Worm (Caenorhabditis elegans) whole organism, L1 larva: ENCODE results near the gene fig-1.

Experiments
- F16B12.6 ChIP-seq: fragments of 150-350 bp; optimal IDR thresholded peaks from 2 replicates; lab custom pipeline; 2014; ENCODE audit warnings: missing biosample characterization, missing genetic modification characterization
- alr-1 ChIP-seq: fragments of 200-800 bp; sonication (Bioruptor generic); optimal IDR thresholded peaks from 2 replicates; lab custom pipeline; 2018; ENCODE audit warnings: borderline replicate concordance, mild to moderate bottlenecking, missing genetic modification characterization, missing compliant biosample characterization
- aly-2 ChIP-seq: fragments of 150-350 bp; optimal IDR thresholded peaks from 2 replicates; lab custom pipeline; 2014; ENCODE audit warnings: missing biosample characterization, missing genetic modification characterization
- ceh-63 ChIP-seq: fragments of 200-800 bp; sonication (Bioruptor generic); optimal IDR thresholded peaks from 2 replicates; lab custom pipeline; 2018; ENCODE audit warnings: mild to moderate bottlenecking, missing genetic modification characterization, missing compliant biosample characterization
- ceh-8 ChIP-seq: fragments of 200-800 bp; sonication (Bioruptor generic); optimal IDR thresholded peaks from 2 replicates; lab custom pipeline; 2018; ENCODE audit warnings: mild to moderate bottlenecking, missing genetic modification characterization, moderate library complexity, missing compliant biosample characterization
- ceh-82 ChIP-seq, 3 experiments: fragments of 150-350 bp in 1 of 3; sonication (generic microtip) in 2 of 3; optimal IDR thresholded peaks; 2 replicates each; lab custom pipeline; 2014 to 2017; ENCODE audit warnings: missing biosample characterization in 3 of 3, missing genetic modification characterization in 3 of 3
- ces-1 ChIP-seq: fragments of 150-350 bp; optimal IDR thresholded peaks from 2 replicates; lab custom pipeline; 2014; ENCODE audit warnings: missing biosample characterization, missing genetic modification reagents, missing genetic modification characterization
- dsc-1 ChIP-seq: sonication (generic microtip); optimal IDR thresholded peaks from 2 replicates; lab custom pipeline; 2016; ENCODE audit warnings: mild to moderate bottlenecking, missing genetic modification characterization, missing compliant biosample characterization
- efl-1 ChIP-seq, 4 experiments: fragments of 150-350 bp; optimal IDR thresholded peaks in 3 of 4; peaks in 1 of 4; 1 replicate in 1 of 4; 2 replicates in 3 of 4; lab custom pipeline; 2014; ENCODE audit warnings: missing biosample characterization in 2 of 4, missing genetic modification characterization in 2 of 4, missing genetic modification reagents in 2 of 4
- egl-13 ChIP-seq: sonication (generic microtip); optimal IDR thresholded peaks from 2 replicates; lab custom pipeline; 2016; ENCODE audit warnings: missing genotype, missing genetic modification reagents, missing genetic modification characterization, missing compliant biosample characterization
- elt-3 ChIP-seq, 6 experiments: fragments of 150-350 bp in 1 of 6; sonication (generic microtip); optimal IDR thresholded peaks; 2 replicates each; lab custom pipeline; 2017 to 2018; ENCODE audit warnings: missing biosample characterization in 6 of 6, missing genetic modification characterization in 6 of 6, inconsistent platforms in 1 of 6
- fkh-8 ChIP-seq: sonication (generic microtip); optimal IDR thresholded peaks from 2 replicates; lab custom pipeline; 2016; ENCODE audit warnings: mild to moderate bottlenecking, missing genetic modification characterization, missing compliant biosample characterization
- fos-1 ChIP-seq: fragments of 150-350 bp; optimal IDR thresholded peaks from 2 replicates; lab custom pipeline; 2014; ENCODE audit warnings: missing biosample characterization, missing genetic modification characterization
- grh-1 ChIP-seq: fragments of 200-800 bp; sonication (Bioruptor generic); IDR thresholded peaks from 2 replicates; pipeline ENCODE4 v1.3.6; 2022; ENCODE audit warnings: missing genetic modification reagents, missing genetic modification characterization, missing compliant biosample characterization
- hlh-4 ChIP-seq: sonication (generic microtip); optimal IDR thresholded peaks from 2 replicates; lab custom pipeline; 2016; ENCODE audit warnings: mild to moderate bottlenecking, missing genetic modification characterization, missing compliant biosample characterization
- lin-13 ChIP-seq: fragments of 150-350 bp; optimal IDR thresholded peaks from 2 replicates; lab custom pipeline; 2014; ENCODE audit warnings: missing biosample characterization, missing genetic modification reagents, missing genetic modification characterization
- lin-14 ChIP-seq: fragments of 200-800 bp; sonication (Bioruptor generic); optimal IDR thresholded peaks from 2 replicates; lab custom pipeline; 2018; ENCODE audit warnings: mild to moderate bottlenecking, missing genetic modification characterization, moderate library complexity, missing compliant biosample characterization
- mef-2 ChIP-seq: fragments of 150-350 bp; optimal IDR thresholded peaks from 2 replicates; lab custom pipeline; 2014; ENCODE audit warnings: missing biosample characterization, missing genetic modification characterization
- nhr-19 ChIP-seq: fragments of 200-800 bp; sonication (Bioruptor generic); conservative IDR thresholded peaks from 2 replicates; pipeline ENCODE4 v1.3.6; 2022; ENCODE audit warnings: missing genetic modification characterization, missing compliant biosample characterization
- nhr-20 ChIP-seq: sonication (generic microtip); optimal IDR thresholded peaks from 2 replicates; lab custom pipeline; 2016; ENCODE audit warnings: mild to moderate bottlenecking, missing genetic modification characterization, missing compliant biosample characterization
- nhr-237 ChIP-seq: fragments of 150-350 bp; optimal IDR thresholded peaks from 2 replicates; lab custom pipeline; 2014; ENCODE audit warnings: missing biosample characterization, missing genetic modification characterization
- nhr-47 ChIP-seq: sonication (generic microtip); optimal IDR thresholded peaks from 2 replicates; lab custom pipeline; 2016; ENCODE audit warnings: mild to moderate bottlenecking, missing genetic modification characterization, moderate library complexity, missing compliant biosample characterization
- nhr-71 ChIP-seq: sonication (generic microtip); optimal IDR thresholded peaks from 2 replicates; lab custom pipeline; 2016; ENCODE audit warnings: mild to moderate bottlenecking, missing genetic modification characterization, moderate library complexity, missing compliant biosample characterization
- nhr-85 ChIP-seq: sonication (generic microtip); peaks from one replicate; lab custom pipeline; 2016; ENCODE audit warnings: missing genetic modification characterization, inconsistent platforms, missing compliant biosample characterization
- pag-3 ChIP-seq: sonication (generic microtip); optimal IDR thresholded peaks from 2 replicates; lab custom pipeline; 2017; ENCODE audit warnings: missing genetic modification characterization, mild to moderate bottlenecking, missing compliant biosample characterization, antibody characterized with exemption, borderline replicate concordance; ENCODE audit not compliant: insufficient read depth
- snpc-4 ChIP-seq: fragments of 150-350 bp; optimal IDR thresholded peaks from 2 replicates; lab custom pipeline; 2014; ENCODE audit warnings: missing biosample characterization, missing genetic modification characterization
- sox-4 ChIP-seq: sonication (generic microtip); optimal IDR thresholded peaks from 2 replicates; lab custom pipeline; 2016; ENCODE audit warnings: missing genetic modification characterization, missing compliant biosample characterization
- tbx-2 ChIP-seq: sonication (generic microtip); optimal IDR thresholded peaks from 2 replicates; lab custom pipeline; 2016; ENCODE audit warnings: missing genetic modification characterization, missing compliant biosample characterization
- unc-130 ChIP-seq: fragments of 150-350 bp; optimal IDR thresholded peaks from 2 replicates; lab custom pipeline; 2017; ENCODE audit warnings: missing biosample characterization, missing genetic modification characterization, inconsistent platforms
- unc-30 ChIP-seq: sonication (generic microtip); optimal IDR thresholded peaks from 2 replicates; lab custom pipeline; 2017; ENCODE audit warnings: missing biosample characterization, missing genetic modification characterization
- unc-86 ChIP-seq: sonication (generic microtip); optimal IDR thresholded peaks from 2 replicates; lab custom pipeline; 2016; ENCODE audit warnings: missing genetic modification characterization, missing compliant biosample characterization
- unc-98 ChIP-seq: fragments of 200-800 bp; sonication (Bioruptor generic); IDR thresholded peaks from 2 replicates; pipeline ENCODE4 v1.3.6; 2022; ENCODE audit warnings: missing genetic modification characterization, missing compliant biosample characterization
- zag-1 ChIP-seq: fragments of 150-350 bp; optimal IDR thresholded peaks from 2 replicates; lab custom pipeline; 2014; ENCODE audit warnings: missing biosample characterization, missing genetic modification characterization
- zip-4 ChIP-seq: fragments of 200-800 bp; sonication (Bioruptor generic); optimal IDR thresholded peaks from 2 replicates; lab custom pipeline; 2018; ENCODE audit warnings: mild to moderate bottlenecking, missing genetic modification characterization, moderate library complexity, missing compliant biosample characterization
- ztf-11 ChIP-seq, 2 experiments: sonication (generic microtip); optimal IDR thresholded peaks; 2 replicates each; lab custom pipeline; 2016 to 2017; ENCODE audit warnings: missing genetic modification characterization in 2 of 2, missing biosample characterization in 1 of 2, missing compliant biosample characterization in 1 of 2
- ztf-4 ChIP-seq: fragments of 150-350 bp; optimal IDR thresholded peaks from 2 replicates; lab custom pipeline; 2014; ENCODE audit warnings: missing biosample characterization, missing genetic modification characterization

The fig-1 gene

DNA sequence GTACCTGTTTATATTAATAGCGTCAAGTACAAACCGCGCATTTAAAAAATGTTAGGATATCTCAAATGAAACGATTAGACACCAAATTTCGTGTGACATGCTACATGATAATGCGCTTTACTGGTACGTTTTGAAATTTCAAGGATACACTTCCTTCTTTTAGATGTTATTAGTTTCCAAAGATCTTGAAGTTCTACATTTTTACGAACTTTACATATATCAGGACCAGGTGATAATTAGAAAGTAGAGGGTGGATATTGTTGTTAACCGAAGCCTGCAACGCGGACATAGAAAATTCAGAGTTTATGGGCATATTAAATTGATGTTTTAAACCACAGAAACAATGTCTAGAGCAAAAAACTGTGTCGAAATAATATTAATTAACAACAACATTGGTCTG lies 32.2 kb upstream of the fig-1 start:
- TF ChIP-seq zag-1 (tag; lab: Kevin White, UChicago) (no peak), aly-2 (tag; lab: Kevin White, UChicago) (no peak), fos-1 (tag; lab: Kevin White, UChicago) (no peak), elt-3 (tag; optimal IDR thresholded peaks at IDR 0.05; lab: Kevin White, UChicago) (no peak), unc-86 (no peak), unc-130 (tag; lab: Kevin White, UChicago) (no peak), ztf-11 (tag; optimal IDR thresholded peaks at IDR 0.05; lab: Kevin White, UChicago) (no peak), nhr-237 (tag; lab: Kevin White, UChicago) (no peak), alr-1 (tag; lab: Kevin White, UChicago) (no peak), dsc-1 (tag; lab: Kevin White, UChicago) (no peak), efl-1 (optimal IDR thresholded peaks at IDR 0.05; lab: Kevin White, UChicago) (no peak), efl-1 (GFP tag; optimal IDR thresholded peaks at IDR 0.05 in 1 of 2; lab: Kevin White, UChicago) (no peak), ceh-63 (GFP tag; lab: Kevin White, UChicago) (no peak), mef-2 (tag; lab: Kevin White, UChicago) (no peak), nhr-85 (tag; lab: Kevin White, UChicago) (no peak), ztf-4 (tag; lab: Kevin White, UChicago) (no peak), hlh-4 (tag; lab: Kevin White, UChicago) (no peak), ces-1 (GFP tag; lab: Kevin White, UChicago) (no peak), ceh-82 (tag; optimal IDR thresholded peaks at IDR 0.05; lab: Kevin White, UChicago) (no peak), unc-30 (no peak), tbx-2 (no peak)

DNA sequence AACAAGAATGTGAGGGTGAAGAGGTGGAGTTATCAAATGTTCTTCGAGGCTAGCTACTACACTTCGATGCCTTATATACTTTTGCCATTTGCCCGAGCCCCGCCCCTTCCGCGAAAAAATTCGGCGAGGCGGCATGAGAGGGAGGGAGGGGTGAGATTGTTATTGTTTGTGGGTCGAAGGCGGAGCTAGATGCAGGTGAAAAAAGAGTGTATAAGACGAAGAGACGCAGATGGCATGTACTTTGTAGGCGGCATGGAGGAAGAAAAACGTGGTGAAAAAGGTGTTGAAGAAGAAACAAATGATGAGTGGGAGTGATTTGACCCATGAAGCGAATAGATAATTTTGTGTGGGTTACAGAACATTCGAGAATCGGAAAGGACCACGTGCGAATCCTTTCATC lies 31.4 kb upstream of the fig-1 start, which contains the start of gene C13G3.1:
Gene C13G3.1, minus strand, starts transcription at position 47 of the 400 bp plus-strand sequence.
- TF ChIP-seq fos-1 (tag; lab: Kevin White, UChicago): no peak
- TF ChIP-seq grh-1 (GFP tag; lab: Robert Waterston, UW): no peak
- TF ChIP-seq lin-13: no peak
- no peak for TF ChIP-seq zip-4 (GFP tag; lab: Kevin White, UChicago)
- TF ChIP-seq dsc-1 (tag; lab: Kevin White, UChicago): no peak
- TF ChIP-seq nhr-85 (tag; lab: Kevin White, UChicago): peak; percentile 68
- no peak for TF ChIP-seq snpc-4 (tag; lab: Kevin White, UChicago)
- no peak for TF ChIP-seq ceh-8 (GFP tag; lab: Kevin White, UChicago)
- TF ChIP-seq nhr-20 (tag; lab: Kevin White, UChicago): peak; percentile 14
- no peak for TF ChIP-seq efl-1 (optimal IDR thresholded peaks at IDR 0.05; lab: Kevin White, UChicago)
- peak in 1 of 2 experiments; percentile 24 for TF ChIP-seq efl-1 (GFP tag; optimal IDR thresholded peaks at IDR 0.05 in 1 of 2; lab: Kevin White, UChicago)
- TF ChIP-seq ceh-63 (GFP tag; lab: Kevin White, UChicago): no peak
- TF ChIP-seq hlh-4 (tag; lab: Kevin White, UChicago): no peak
- no peak for TF ChIP-seq sox-4 (tag; lab: Kevin White, UChicago)
- peak; percentile 35 for TF ChIP-seq nhr-71 (tag; lab: Kevin White, UChicago)
- TF ChIP-seq F16B12.6 (tag; lab: Kevin White, UChicago): no peak
- TF ChIP-seq nhr-47 (tag; lab: Kevin White, UChicago): peak; percentile 38
- TF ChIP-seq fkh-8 (tag; lab: Kevin White, UChicago): peak; percentile 30
- no peak for TF ChIP-seq unc-98 (GFP tag; lab: Robert Waterston, UW)
- no peak for TF ChIP-seq alr-1 (tag; lab: Kevin White, UChicago)

DNA sequence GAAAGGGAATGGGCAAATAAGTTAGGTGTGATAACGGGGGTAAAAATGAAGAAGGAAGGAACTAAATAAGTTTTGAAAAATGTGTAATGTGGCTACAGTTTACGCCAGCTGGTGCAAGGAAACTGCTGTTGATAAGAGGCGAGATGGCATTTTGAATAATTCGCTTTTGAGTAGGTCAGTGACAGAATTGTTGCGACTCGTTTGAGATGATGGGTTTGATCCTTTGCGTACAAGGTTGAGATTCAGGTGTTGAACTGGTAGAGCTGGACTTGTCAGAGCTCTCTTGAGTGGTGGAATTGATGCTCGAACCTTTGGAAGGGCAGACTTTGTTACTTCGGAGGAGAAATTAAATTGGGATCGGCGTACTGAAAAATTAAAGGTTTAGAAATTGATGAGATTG lies 30.8 kb upstream of the fig-1 start:
- TF ChIP-seq nhr-19 (GFP tag; lab: Robert Waterston, UW) (no peak), efl-1 (optimal IDR thresholded peaks at IDR 0.05; lab: Kevin White, UChicago) (no peak), efl-1 (GFP tag; optimal IDR thresholded peaks at IDR 0.05 in 1 of 2; lab: Kevin White, UChicago) (peak in 1 of 2 experiments; percentile 90)

DNA sequence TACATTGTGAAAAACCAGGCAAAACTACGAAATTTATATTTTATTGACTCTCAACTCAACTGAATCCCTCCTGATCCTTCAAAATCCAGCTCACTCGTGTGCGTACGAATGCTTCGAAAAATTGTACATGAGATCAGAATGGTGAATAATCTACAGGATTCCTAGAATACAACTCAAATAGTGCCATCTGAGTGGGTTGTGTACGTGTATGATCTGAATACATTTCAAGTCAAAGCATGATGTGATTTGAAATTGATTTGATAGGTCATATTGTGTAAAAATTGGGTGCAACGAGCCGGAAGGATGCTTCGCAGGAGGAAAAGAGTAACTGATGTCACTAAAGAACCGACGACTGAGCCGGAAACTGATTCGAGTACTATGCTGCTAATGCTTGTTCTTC lies 29.8 kb upstream of the fig-1 start:
- TF ChIP-seq nhr-47 (tag; lab: Kevin White, UChicago) (peak; percentile 39), sox-4 (tag; lab: Kevin White, UChicago) (peak; percentile 54), pag-3 (tag; lab: Kevin White, UChicago) (no peak), fkh-8 (tag; lab: Kevin White, UChicago) (peak; percentile 78), egl-13 (tag; lab: Kevin White, UChicago) (peak; percentile 23), lin-14 (GFP tag; lab: Kevin White, UChicago) (peak; percentile 4), nhr-71 (tag; lab: Kevin White, UChicago) (peak; percentile 32), lin-13 (no peak)
- TF ChIP-seq, all 84 proteins: peak for 6
